Worm (Caenorhabditis elegans) whole organism, L4/young adult: ENCODE results near the gene C10E2.2.

Experiments used
- W03F9.2 ChIP-seq: fragments of 150-350 bp; optimal IDR thresholded peaks from 2 replicates; lab custom pipeline; 2014; ENCODE audit warnings: missing biosample characterization, missing genetic modification characterization
- dao-5 ChIP-seq: sonication (generic microtip); optimal IDR thresholded peaks from 2 replicates; lab custom pipeline; 2016; ENCODE audit warnings: missing genotype, missing genetic modification characterization, moderate library complexity, missing compliant biosample characterization
- him-1 ChIP-seq: sonication (generic microtip); optimal IDR thresholded peaks from 2 replicates; lab custom pipeline; 2016; ENCODE audit warnings: missing genotype, missing genetic modification reagents, missing genetic modification characterization, missing compliant biosample characterization

DNA sequence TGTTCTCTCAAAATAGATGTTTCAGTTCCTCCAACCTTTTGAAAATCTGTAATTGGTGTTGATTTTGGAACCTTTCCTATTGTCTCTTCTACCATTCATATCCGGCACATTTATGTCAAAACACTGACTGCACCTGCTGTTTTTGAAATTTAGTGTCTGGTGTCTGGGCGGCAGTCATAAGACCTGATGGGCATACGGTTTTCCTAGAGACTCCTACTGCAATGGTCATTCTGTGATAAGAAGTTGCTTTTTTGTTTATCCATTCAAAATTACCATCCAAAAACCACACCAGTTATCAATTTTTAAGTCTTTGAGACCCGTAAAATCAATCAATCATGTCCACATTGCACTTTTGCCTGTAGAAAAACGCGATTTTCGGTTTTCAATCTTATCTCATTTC lies 53.6 kb downstream of the C10E2.2 start:
- TF ChIP-seq W03F9.2 (tag; lab: Kevin White, UChicago) (no peak), dao-5 (no peak), him-1 (no peak)
